Fruit fly (Drosophila melanogaster) whole organism, embryonic: ENCODE data around the gene CG16775.

Source experiments
- Antp ChIP-seq: fragments of 200-800 bp; sonication (Bioruptor generic); optimal IDR thresholded peaks from 3 replicates; lab custom pipeline; 2016; ENCODE audit warnings: missing biosample characterization, missing genetic modification characterization
- Blimp-1 ChIP-seq: fragments of 200-800 bp; sonication (Bioruptor generic); optimal IDR thresholded peaks from 3 replicates; lab custom pipeline; 2018; ENCODE audit warnings: missing biosample characterization, missing genetic modification characterization, mild to moderate bottlenecking, moderate library complexity, missing genetic modification reagents
- BtbVII ChIP-seq: fragments of 200-800 bp; sonication (Bioruptor generic); optimal IDR thresholded peaks from 3 replicates; lab custom pipeline; 2017; ENCODE audit warnings: missing biosample characterization, mild to moderate bottlenecking, missing genetic modification characterization
- CG10274 ChIP-seq: fragments of 200-800 bp; sonication (Bioruptor generic); optimal IDR thresholded peaks from 3 replicates; lab custom pipeline; 2017; ENCODE audit warnings: missing biosample characterization, mild to moderate bottlenecking, missing genetic modification characterization
- CG12236 ChIP-seq: fragments of 200-800 bp; sonication (Bioruptor generic); optimal IDR thresholded peaks from 2 replicates; lab custom pipeline; 2016; ENCODE audit warnings: missing biosample characterization, missing genetic modification characterization
- CG12391 ChIP-seq: fragments of 200-800 bp; sonication (Bioruptor generic); optimal IDR thresholded peaks from 3 replicates; lab custom pipeline; 2018; ENCODE audit warnings: missing biosample characterization, mild to moderate bottlenecking, missing genetic modification characterization, moderate library complexity
- CG13775 ChIP-seq: fragments of 200-800 bp; sonication (Bioruptor generic); optimal IDR thresholded peaks from 3 replicates; lab custom pipeline; 2017; ENCODE audit warnings: missing biosample characterization, mild to moderate bottlenecking, missing genetic modification characterization
- CG15696 ChIP-seq: fragments of 200-800 bp; sonication (Bioruptor generic); optimal IDR thresholded peaks from 2 replicates; lab custom pipeline; 2019; ENCODE audit warnings: missing biosample characterization, mild to moderate bottlenecking, missing genetic modification characterization, moderate library complexity
- CG32767 ChIP-seq: fragments of 200-800 bp; sonication (Bioruptor generic); IDR thresholded peaks from 2 replicates; pipeline ENCODE4 v1.3.6; 2022; ENCODE audit warnings: missing biosample characterization, missing genetic modification characterization
- CG4424 ChIP-seq: fragments of 200-800 bp; sonication (Bioruptor generic); optimal IDR thresholded peaks from 3 replicates; lab custom pipeline; 2016; ENCODE audit warnings: missing biosample characterization, missing genetic modification characterization
- CG6175 ChIP-seq: fragments of 200-800 bp; sonication (Bioruptor generic); IDR thresholded peaks from 3 replicates; pipeline ENCODE4 v1.3.6; 2022; ENCODE audit warnings: missing biosample characterization, missing genetic modification characterization
- CG7271 ChIP-seq: fragments of 200-800 bp; sonication (Bioruptor generic); optimal IDR thresholded peaks from 2 replicates; lab custom pipeline; 2018; ENCODE audit warnings: missing biosample characterization, mild to moderate bottlenecking, missing genetic modification characterization, moderate library complexity
- CG9727 ChIP-seq: fragments of 200-800 bp; sonication (Bioruptor generic); optimal IDR thresholded peaks from 3 replicates; lab custom pipeline; 2017; ENCODE audit warnings: missing biosample characterization, mild to moderate bottlenecking, missing genetic modification characterization
- Ets65A ChIP-seq: fragments of 200-800 bp; sonication (Bioruptor generic); peaks from one replicate; lab custom pipeline; 2016; ENCODE audit warnings: missing biosample characterization, missing genetic modification characterization
- H15 ChIP-seq: fragments of 200-800 bp; sonication (Bioruptor generic); IDR thresholded peaks from 3 replicates; pipeline ENCODE4 v1.3.6; 2022; ENCODE audit warnings: missing biosample characterization, missing genetic modification characterization
- Med ChIP-seq: fragments of 200-800 bp; sonication (Bioruptor generic); peaks from one replicate; lab custom pipeline; 2016; ENCODE audit warnings: missing biosample characterization, missing genetic modification characterization, mild to moderate bottlenecking, inconsistent platforms, moderate library complexity
- Myb ChIP-seq: fragments of 200-800 bp; sonication (Bioruptor generic); optimal IDR thresholded peaks from 2 replicates; lab custom pipeline; 2016; ENCODE audit warnings: missing biosample characterization, missing genetic modification characterization
- Optix ChIP-seq: fragments of 200-800 bp; sonication (Bioruptor generic); IDR thresholded peaks from 3 replicates; pipeline ENCODE4 v1.3.6; 2022; ENCODE audit warnings: missing biosample characterization, missing genetic modification characterization
- Ptx1 ChIP-seq: fragments of 200-800 bp; sonication (Bioruptor generic); IDR thresholded peaks from 2 replicates; pipeline ENCODE4 v1.3.6; 2022; ENCODE audit warnings: missing biosample characterization, missing genetic modification characterization
- Taf1 ChIP-seq: fragments of 200-800 bp; sonication (Bioruptor generic); IDR thresholded peaks from 2 replicates; pipeline ENCODE4 v1.3.6; 2022; ENCODE audit warnings: missing biosample characterization, missing genetic modification characterization
- ara ChIP-seq: fragments of 200-800 bp; sonication (Bioruptor generic); IDR thresholded peaks from 2 replicates; pipeline ENCODE4 v1.3.6; 2022; ENCODE audit warnings: missing biosample characterization, missing genetic modification characterization
- bbx ChIP-seq: fragments of 200-800 bp; sonication (Bioruptor generic); IDR thresholded peaks from 2 replicates; pipeline ENCODE4 v1.3.6; 2022; ENCODE audit warnings: missing biosample characterization, missing genetic modification characterization; ENCODE audit not compliant: partially characterized antibody
- chinmo ChIP-seq: fragments of 200-800 bp; sonication (Bioruptor generic); IDR thresholded peaks from 4 replicates; pipeline ENCODE4 v1.3.6; 2022; ENCODE audit warnings: missing biosample characterization, missing genetic modification characterization; ENCODE audit not compliant: partially characterized antibody
- ci ChIP-seq: fragments of 200-800 bp; sonication (Bioruptor generic); IDR thresholded peaks from 3 replicates; pipeline ENCODE4 v1.3.6; 2022; ENCODE audit warnings: missing biosample characterization, missing genetic modification characterization
- corto ChIP-seq: fragments of 200-800 bp; sonication (Bioruptor generic); optimal IDR thresholded peaks from 2 replicates; lab custom pipeline; 2016; ENCODE audit warnings: missing biosample characterization, mild to moderate bottlenecking, missing genetic modification characterization, moderate library complexity
- cwo ChIP-seq: fragments of 200-800 bp; sonication (Bioruptor generic); optimal IDR thresholded peaks from 3 replicates; lab custom pipeline; 2017; ENCODE audit warnings: missing biosample characterization, missing genetic modification characterization, mild to moderate bottlenecking, moderate library complexity, missing genetic modification reagents
- dysf ChIP-seq: fragments of 200-800 bp; sonication (Bioruptor generic); IDR thresholded peaks from 3 replicates; pipeline ENCODE4 v1.3.6; 2022; ENCODE audit warnings: missing biosample characterization, missing genetic modification characterization
- ftz-f1 ChIP-seq: fragments of 200-800 bp; sonication (Bioruptor generic); optimal IDR thresholded peaks from 2 replicates; lab custom pipeline; 2016; ENCODE audit warnings: missing biosample characterization, missing genetic modification characterization
- gce ChIP-seq: fragments of 200-800 bp; sonication (Bioruptor generic); IDR thresholded peaks from 3 replicates; pipeline ENCODE4 v1.3.6; 2022; ENCODE audit warnings: missing biosample characterization, missing genetic modification characterization
- grau ChIP-seq: fragments of 200-800 bp; optimal IDR thresholded peaks from 3 replicates; lab custom pipeline; 2019; ENCODE audit warnings: missing biosample characterization, mild to moderate bottlenecking, missing genetic modification characterization, moderate library complexity
- inv ChIP-seq: fragments of 200-800 bp; sonication (Bioruptor generic); IDR thresholded peaks from 2 replicates; pipeline ENCODE4 v1.3.6; 2022; ENCODE audit warnings: missing biosample characterization, missing genetic modification characterization; ENCODE audit not compliant: partially characterized antibody
- kay ChIP-seq: fragments of 200-800 bp; sonication (Bioruptor generic); optimal IDR thresholded peaks from 2 replicates; lab custom pipeline; 2016; ENCODE audit warnings: missing biosample characterization, missing genetic modification characterization
- seq ChIP-seq: fragments of 200-800 bp; sonication (Bioruptor generic); IDR thresholded peaks from 2 replicates; pipeline ENCODE4 v1.3.6; 2022; ENCODE audit warnings: missing biosample characterization, missing genetic modification characterization
- stc ChIP-seq: fragments of 200-800 bp; sonication (Bioruptor generic); IDR thresholded peaks from 2 replicates; pipeline ENCODE4 v1.3.6; 2022; ENCODE audit warnings: missing biosample characterization, missing genetic modification characterization
- tll ChIP-seq, 2 experiments: fragments of 200-800 bp in 1 of 2; fragments of >200 bp in 1 of 2; sonication (Bioruptor generic) in 1 of 2; optimal IDR thresholded peaks; 2 replicates each; lab custom pipeline; 2017 to 2019; ENCODE audit warnings: missing biosample characterization in 2 of 2, missing genetic modification characterization in 2 of 2, mild to moderate bottlenecking in 1 of 2, moderate library complexity in 1 of 2
- vfl ChIP-seq: fragments of 200-800 bp; sonication (Bioruptor generic); optimal IDR thresholded peaks from 2 replicates; lab custom pipeline; 2016; ENCODE audit warnings: missing biosample characterization, missing genetic modification characterization

Gene CG16775

dm6 chr3L:17929697-17930581 is 43.5 kb upstream of the CG16775 start (continued):
- TF ChIP-seq cwo (GFP tag; lab: Kevin White, UChicago) (peak; percentile 15), Antp (GFP tag; lab: Kevin White, UChicago) (no peak)

- no peak for TF ChIP-seq CG32767 (GFP tag; lab: Robert Waterston, UW)
- peak; percentile 69 for TF ChIP-seq ftz-f1 (GFP tag; lab: Kevin White, UChicago)
- TF ChIP-seq CG7271 (tag; lab: Kevin White, UChicago): no peak
- TF ChIP-seq grau (tag; lab: Kevin White, UChicago): no peak
- TF ChIP-seq Ets65A (GFP tag; lab: Kevin White, UChicago): peak; percentile 74
- TF ChIP-seq ci: no peak
- TF ChIP-seq ara: no peak
- TF ChIP-seq CG12391 (tag; lab: Kevin White, UChicago): no peak
- TF ChIP-seq corto (GFP tag; lab: Kevin White, UChicago): no peak
- TF ChIP-seq H15 (GFP tag; lab: Robert Waterston, UW): no peak
- no peak for TF ChIP-seq Ptx1 (GFP tag; lab: Robert Waterston, UW)
- no peak for TF ChIP-seq CG9727
- TF ChIP-seq inv (GFP tag; lab: Robert Waterston, UW): no peak
- TF ChIP-seq Optix (GFP tag; lab: Robert Waterston, UW): no peak
- TF ChIP-seq CG4424 (GFP tag; lab: Kevin White, UChicago): no peak
- TF ChIP-seq BtbVII: no peak
- TF ChIP-seq Myb (GFP tag; lab: Kevin White, UChicago): no peak
- no peak for TF ChIP-seq Taf1 (GFP tag; lab: Robert Waterston, UW)
- TF ChIP-seq bbx (GFP tag; lab: Robert Waterston, UW): no peak
- TF ChIP-seq Med (GFP tag; lab: Kevin White, UChicago): peak; percentile 20
- 0 out of 3 replicates have a peak, but pooled peaks have one; percentile 18 for TF ChIP-seq dysf (GFP tag; lab: Robert Waterston, UW)
- TF ChIP-seq CG6175 (GFP tag; lab: Robert Waterston, UW): no peak
- no peak for TF ChIP-seq CG10274 (GFP tag; lab: Kevin White, UChicago)
- TF ChIP-seq kay (GFP tag; lab: Kevin White, UChicago): no peak
- TF ChIP-seq CG15696 (tag; lab: Kevin White, UChicago): no peak
- 0 out of 4 replicates have a peak, but pooled peaks have one; percentile 18 for TF ChIP-seq chinmo (GFP tag; lab: Robert Waterston, UW)
- TF ChIP-seq CG12236 (GFP tag; lab: Kevin White, UChicago): no peak
- no peak for TF ChIP-seq CG13775 (GFP tag; lab: Kevin White, UChicago)
- TF ChIP-seq stc (GFP tag; lab: Robert Waterston, UW): no peak
- TF ChIP-seq Blimp-1 (GFP tag; lab: Kevin White, UChicago): no peak
- TF ChIP-seq seq (GFP tag; lab: Robert Waterston, UW): no peak
- TF ChIP-seq vfl (GFP tag; lab: Kevin White, UChicago): no peak
- TF ChIP-seq tll (GFP tag; optimal IDR thresholded peaks at IDR 0.05; lab: Kevin White, UChicago): no peak
- TF ChIP-seq gce (GFP tag; lab: Robert Waterston, UW): no peak
Measured at dm6 chr3L:17928106-17928505, 41.7 kb upstream of the CG16775 start.
